Worm (Caenorhabditis elegans) whole organism, L4/young adult: Measurements from ENCODE around the gene W08E12.7.

Source experiments
- W03F9.2 ChIP-seq: fragments of 150-350 bp; optimal IDR thresholded peaks from 2 replicates; lab custom pipeline; 2014; ENCODE audit warnings: missing biosample characterization, missing genetic modification characterization
- dao-5 ChIP-seq: sonication (generic microtip); optimal IDR thresholded peaks from 2 replicates; lab custom pipeline; 2016; ENCODE audit warnings: missing genotype, missing genetic modification characterization, moderate library complexity, missing compliant biosample characterization
- him-1 ChIP-seq: sonication (generic microtip); optimal IDR thresholded peaks from 2 replicates; lab custom pipeline; 2016; ENCODE audit warnings: missing genotype, missing genetic modification reagents, missing genetic modification characterization, missing compliant biosample characterization

W08E12.7 gene

DNA sequence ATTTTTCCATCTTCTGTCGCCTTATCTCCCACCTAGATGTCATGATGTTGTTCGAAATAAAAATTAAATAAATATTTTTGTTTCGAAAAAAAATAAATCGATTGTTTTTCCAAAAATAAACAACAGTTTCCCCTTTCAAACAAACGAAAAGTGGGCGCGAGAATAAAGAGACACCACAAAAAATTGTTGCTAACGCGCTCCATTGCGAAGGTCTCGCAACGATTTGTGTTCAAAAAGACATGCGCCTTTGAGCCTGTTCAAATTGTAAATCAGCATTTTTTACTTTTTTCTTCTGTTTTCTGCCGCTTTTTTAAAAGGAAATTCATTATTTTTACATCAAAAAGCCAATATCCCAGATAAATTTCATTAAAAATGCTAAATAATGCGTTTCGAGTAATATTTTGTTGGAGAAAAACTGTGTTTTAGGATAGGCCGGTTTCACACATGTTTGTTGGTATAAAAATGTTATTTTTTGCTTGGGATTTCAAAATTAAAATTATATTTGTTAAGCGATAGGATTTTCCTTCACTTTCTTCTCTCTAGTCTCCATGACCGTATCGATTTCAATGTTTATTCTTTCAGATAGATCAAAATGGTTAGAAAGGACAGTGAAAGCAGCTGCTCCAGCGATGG, at the start of gene W08E12.7:
Gene W08E12.7, plus strand, starts transcription at position 583 of the 633 bp plus-strand sequence.
- peak; percentile 38 for TF ChIP-seq him-1 (tag; lab: Kevin White, UChicago)
- TF ChIP-seq dao-5 (tag; lab: Kevin White, UChicago): no peak
- peak; percentile 97 for TF ChIP-seq W03F9.2 (tag; lab: Kevin White, UChicago)

- TF ChIP-seq dao-5 (tag; lab: Kevin White, UChicago) (no peak), W03F9.2 (tag; lab: Kevin White, UChicago) (no peak), him-1 (tag; lab: Kevin White, UChicago) (no peak)
Observed at ce11 chrIV:3246873-3247272, 48.1 kb upstream of the W08E12.7 start.

DNA sequence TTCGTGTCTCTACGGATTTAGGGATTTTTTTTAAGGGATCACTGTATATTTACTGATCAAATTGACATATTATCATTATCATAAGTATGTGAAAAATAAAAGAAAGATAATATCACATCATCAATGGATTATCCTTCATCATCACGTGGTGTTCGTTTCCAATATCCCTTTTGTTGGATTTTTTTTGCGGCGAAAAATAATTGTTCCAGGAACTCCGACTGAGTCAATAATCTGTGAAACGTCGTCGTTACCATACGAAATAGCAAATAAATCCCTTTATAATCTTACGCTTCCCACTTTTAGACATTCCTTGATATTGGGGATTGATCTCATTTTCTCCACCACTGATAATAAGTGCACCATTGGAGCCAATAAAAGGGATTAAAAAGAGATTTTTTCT, 44.9 kb upstream of the W08E12.7 start:
- TF ChIP-seq dao-5 (tag; lab: Kevin White, UChicago) (no peak), him-1 (tag; lab: Kevin White, UChicago) (no peak), W03F9.2 (tag; lab: Kevin White, UChicago) (no peak)

- TF ChIP-seq him-1 (tag; lab: Kevin White, UChicago) (no peak), W03F9.2 (tag; lab: Kevin White, UChicago) (no peak), dao-5 (tag; lab: Kevin White, UChicago) (no peak)
Observed at ce11 chrIV:3251551-3251950, 43.4 kb upstream of the W08E12.7 start.

DNA sequence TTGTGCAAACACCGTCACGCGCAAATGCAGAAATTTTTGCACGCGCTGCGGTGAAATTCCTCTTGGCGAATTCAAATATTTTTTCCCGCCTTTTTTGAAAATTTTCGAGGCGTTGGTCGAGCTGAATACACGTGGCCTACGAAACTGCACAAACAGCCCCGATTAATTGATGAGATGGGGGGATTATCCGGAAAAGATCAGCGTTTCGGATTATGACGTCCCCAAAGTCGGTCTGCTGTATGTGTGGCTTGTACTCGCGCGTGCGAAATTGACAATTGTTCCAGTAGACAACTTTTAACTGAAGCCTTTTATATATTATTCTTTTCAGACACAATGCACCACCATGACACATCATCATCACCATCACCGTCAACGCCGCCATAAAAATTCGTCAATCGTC, 42.9 kb upstream of the W08E12.7 start:
- TF ChIP-seq W03F9.2 (tag; lab: Kevin White, UChicago) (no peak), dao-5 (tag; lab: Kevin White, UChicago) (no peak), him-1 (tag; lab: Kevin White, UChicago) (no peak)

DNA sequence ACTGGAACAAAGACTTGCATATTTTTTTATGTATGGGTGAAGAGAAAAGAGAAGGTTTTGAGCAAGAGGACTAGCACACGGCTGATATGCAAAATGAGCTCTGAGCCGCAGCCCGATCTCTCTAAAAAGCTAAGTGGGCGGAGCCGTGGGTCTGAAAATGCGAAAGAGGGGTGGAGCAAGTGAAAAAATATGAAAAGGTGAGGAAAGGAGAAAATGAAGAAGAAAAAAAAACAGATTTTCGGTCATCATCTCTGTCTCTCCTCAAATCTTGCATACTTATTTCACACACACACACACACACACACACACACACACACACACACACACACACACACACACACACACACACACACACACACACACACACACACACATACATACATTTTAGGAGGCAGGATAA, 40.5 kb upstream of the W08E12.7 start, which contains the start of gene dmd-9:
Gene dmd-9, minus strand, starts transcription at position 101 of the 400 bp plus-strand sequence.
- TF ChIP-seq him-1 (tag; lab: Kevin White, UChicago): no peak
- no peak for TF ChIP-seq W03F9.2 (tag; lab: Kevin White, UChicago)
- no peak for TF ChIP-seq dao-5 (tag; lab: Kevin White, UChicago)

DNA sequence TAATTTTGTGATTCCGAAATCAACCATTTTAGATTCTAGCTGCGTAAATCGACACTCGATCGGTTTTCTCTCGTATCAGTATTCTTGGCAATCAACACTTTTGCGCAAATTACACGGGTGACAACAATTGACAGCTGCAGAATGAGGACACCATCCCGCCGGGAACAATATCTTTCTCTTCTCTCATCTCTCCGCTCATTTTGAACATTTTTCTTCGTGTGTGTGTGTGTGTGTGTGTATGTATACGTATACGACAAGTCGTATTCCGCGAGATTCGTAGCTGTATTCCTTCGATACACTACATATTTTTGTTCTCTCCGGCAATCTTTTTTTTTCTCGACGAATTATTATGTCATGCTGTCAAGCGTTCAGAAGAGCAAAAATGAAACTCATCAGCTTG, 38.1 kb upstream of the W08E12.7 start:
- TF ChIP-seq dao-5 (tag; lab: Kevin White, UChicago): no peak
- no peak for TF ChIP-seq him-1 (tag; lab: Kevin White, UChicago)
- TF ChIP-seq W03F9.2 (tag; lab: Kevin White, UChicago): no peak

DNA sequence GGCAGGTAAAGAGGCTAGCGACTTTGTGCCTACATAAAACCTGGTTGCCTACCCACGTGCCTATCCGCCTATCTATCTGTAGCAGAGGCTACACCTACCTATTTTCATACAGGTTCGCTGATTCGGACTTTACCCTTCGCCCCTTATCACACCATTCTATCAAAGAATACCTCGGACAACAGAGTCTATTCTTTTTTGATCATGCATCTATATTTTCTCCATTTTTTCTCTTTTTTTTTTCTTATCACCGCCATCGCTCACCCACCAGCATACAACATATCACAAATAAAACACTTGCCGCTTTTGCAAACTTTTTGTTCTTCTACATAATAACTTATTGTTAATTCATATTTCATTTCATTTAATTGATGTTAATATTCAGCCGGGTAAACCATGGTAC, 36.4 kb upstream of the W08E12.7 start, which contains the start of gene T26C12.1:
Gene T26C12.1, plus strand, starts transcription at position 383 of the 400 bp plus-strand sequence.
- TF ChIP-seq W03F9.2 (tag; lab: Kevin White, UChicago): no peak
- TF ChIP-seq dao-5 (tag; lab: Kevin White, UChicago): no peak
- no peak for TF ChIP-seq him-1 (tag; lab: Kevin White, UChicago)

- TF ChIP-seq dao-5 (tag; lab: Kevin White, UChicago) (no peak), W03F9.2 (tag; lab: Kevin White, UChicago) (no peak), him-1 (tag; lab: Kevin White, UChicago) (no peak)
Observed at ce11 chrIV:3260216-3260615, 34.7 kb upstream of the W08E12.7 start.

DNA sequence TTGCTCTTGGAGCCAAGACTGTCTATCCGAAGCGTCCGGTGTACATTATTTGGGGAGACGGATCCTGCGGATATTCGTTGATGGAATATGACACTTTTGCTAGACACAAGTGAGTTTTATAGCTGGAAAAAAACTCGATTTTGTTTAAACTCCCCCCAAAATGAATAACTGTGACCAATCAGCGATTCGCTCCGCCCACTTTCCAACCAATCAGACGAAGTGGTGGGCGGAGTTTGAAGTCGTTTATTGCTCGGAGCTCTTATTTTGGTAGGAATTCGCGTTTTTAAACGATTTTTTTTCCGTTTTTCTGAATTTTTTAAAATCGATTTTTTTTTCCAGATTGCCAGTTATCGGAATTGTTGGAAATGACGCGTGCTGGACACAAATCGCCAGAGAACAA, 33.2 kb upstream of the W08E12.7 start:
- TF ChIP-seq W03F9.2 (tag; lab: Kevin White, UChicago): no peak
- TF ChIP-seq dao-5 (tag; lab: Kevin White, UChicago): no peak
- no peak for TF ChIP-seq him-1 (tag; lab: Kevin White, UChicago)

DNA sequence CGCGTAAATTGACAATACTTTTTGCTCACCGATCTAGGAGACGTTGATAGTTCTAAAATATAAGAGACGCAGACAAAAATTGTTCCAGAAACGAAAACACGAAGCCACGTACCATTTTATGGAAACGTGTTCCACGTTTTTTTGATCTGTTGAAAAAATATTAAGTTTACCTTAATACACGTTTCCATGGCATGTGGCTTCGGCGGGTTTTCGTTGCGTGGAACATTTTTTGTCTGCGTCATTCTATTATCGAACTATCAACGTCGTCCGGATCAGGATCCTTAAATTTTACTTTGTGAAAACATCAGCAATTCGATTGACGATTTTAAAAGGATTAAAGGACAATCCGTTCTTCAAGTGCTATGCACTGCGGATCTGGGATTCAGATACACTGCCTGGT, 29.3 kb upstream of the W08E12.7 start, which contains the start of gene T26C12.2:
Gene T26C12.2, minus strand, starts transcription at position 101 of the 400 bp plus-strand sequence.
- TF ChIP-seq W03F9.2 (tag; lab: Kevin White, UChicago) (no peak), him-1 (tag; lab: Kevin White, UChicago) (no peak), dao-5 (tag; lab: Kevin White, UChicago) (no peak)

ce11 chrIV:3266841-3267240, 28.1 kb upstream of the W08E12.7 start:
- TF ChIP-seq him-1 (tag; lab: Kevin White, UChicago) (no peak), W03F9.2 (tag; lab: Kevin White, UChicago) (no peak), dao-5 (tag; lab: Kevin White, UChicago) (no peak)

DNA sequence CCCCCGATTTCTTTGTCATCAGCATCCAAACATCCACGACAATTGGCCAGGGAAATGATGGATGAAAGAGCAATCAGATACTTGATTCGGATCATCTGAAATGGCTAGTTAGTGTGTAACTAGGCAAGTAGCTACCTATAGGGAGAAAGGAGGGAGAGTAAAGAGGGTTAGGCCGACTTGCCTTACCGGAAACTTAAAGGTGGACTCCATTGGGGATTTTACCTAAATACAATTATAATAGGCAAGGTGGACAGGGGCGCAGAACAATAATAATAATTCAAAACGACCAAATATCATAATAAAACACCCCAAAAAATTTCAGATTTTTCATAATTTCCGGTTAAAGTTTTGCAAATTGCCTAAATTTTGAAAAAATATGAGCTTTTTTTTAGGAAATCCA, 27.4 kb upstream of the W08E12.7 start, which contains the start of gene clec-173:
Gene clec-173, minus strand, starts transcription at position 101 of the 400 bp plus-strand sequence.
- TF ChIP-seq W03F9.2 (tag; lab: Kevin White, UChicago) (no peak), him-1 (tag; lab: Kevin White, UChicago) (no peak), dao-5 (tag; lab: Kevin White, UChicago) (no peak)

DNA sequence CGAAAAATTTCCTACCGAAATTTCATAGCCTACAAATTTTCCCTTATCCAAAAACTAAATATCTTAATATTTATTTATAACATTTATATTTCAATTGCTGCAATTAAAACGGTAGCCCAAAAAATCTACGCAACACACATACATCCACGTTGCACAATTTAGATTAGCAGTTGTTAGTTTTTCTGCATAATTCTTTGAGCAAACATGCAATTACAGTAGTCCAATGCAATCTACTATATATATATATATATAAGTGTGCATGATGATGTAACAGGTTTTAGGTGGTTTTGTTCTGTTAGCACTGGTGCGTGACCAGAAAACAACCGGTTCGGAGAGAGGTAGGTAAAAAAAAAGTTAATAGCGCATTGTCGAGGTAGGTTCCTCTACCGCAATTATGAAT, 23.6 kb upstream of the W08E12.7 start:
- TF ChIP-seq him-1 (tag; lab: Kevin White, UChicago) (no peak), W03F9.2 (tag; lab: Kevin White, UChicago) (no peak), dao-5 (tag; lab: Kevin White, UChicago) (no peak)
